Fruit fly (Drosophila melanogaster) whole organism, embryonic: ENCODE data around the gene pix.

Experiments used
- Bteb2 ChIP-seq: fragments of 200-800 bp; sonication (Bioruptor generic); optimal IDR thresholded peaks from 2 replicates; lab custom pipeline; 2016; ENCODE audit warnings: missing biosample characterization, missing genetic modification characterization
- CG1024 ChIP-seq: fragments of 200-800 bp; sonication (Bioruptor generic); IDR thresholded peaks from 2 replicates; pipeline ENCODE4 v1.3.6; 2022; ENCODE audit warnings: missing biosample characterization, missing genetic modification characterization
- CG10366 ChIP-seq: fragments of 200-800 bp; sonication (Bioruptor generic); IDR thresholded peaks from 2 replicates; pipeline ENCODE4 v1.3.6; 2022; ENCODE audit warnings: missing biosample characterization, missing genetic modification characterization
- CG11456 ChIP-seq: fragments of 200-800 bp; sonication (Bioruptor generic); IDR thresholded peaks from 3 replicates; pipeline ENCODE4 v1.3.6; 2022; ENCODE audit warnings: missing biosample characterization, missing genetic modification characterization
- CG11560 ChIP-seq: fragments of 200-800 bp; sonication (Bioruptor generic); IDR thresholded peaks from 3 replicates; pipeline ENCODE4 v1.3.6; 2022; ENCODE audit warnings: missing biosample characterization, missing genetic modification characterization
- CG12769 ChIP-seq: fragments of 200-800 bp; sonication (Bioruptor generic); optimal IDR thresholded peaks from 2 replicates; lab custom pipeline; 2019; ENCODE audit warnings: missing biosample characterization, mild to moderate bottlenecking, missing genetic modification characterization, moderate library complexity
- CG15011 ChIP-seq: fragments of 200-800 bp; sonication (Bioruptor generic); optimal IDR thresholded peaks from 3 replicates; lab custom pipeline; 2018; ENCODE audit warnings: missing biosample characterization, mild to moderate bottlenecking, missing genetic modification characterization
- CG1603 ChIP-seq: fragments of 200-800 bp; sonication (Bioruptor generic); optimal IDR thresholded peaks from 2 replicates; lab custom pipeline; 2019; ENCODE audit warnings: missing biosample characterization, mild to moderate bottlenecking, missing genetic modification characterization, moderate library complexity
- CG16863 ChIP-seq: fragments of 200-800 bp; sonication (Bioruptor generic); optimal IDR thresholded peaks from 3 replicates; lab custom pipeline; 2016; ENCODE audit warnings: missing biosample characterization, missing genetic modification characterization
- CG17359 ChIP-seq: fragments of 200-800 bp; sonication (Bioruptor generic); optimal IDR thresholded peaks from 3 replicates; lab custom pipeline; 2018; ENCODE audit warnings: missing biosample characterization, mild to moderate bottlenecking, missing genetic modification characterization, moderate library complexity
- CG31388 ChIP-seq: fragments of 200-800 bp; sonication (Bioruptor generic); optimal IDR thresholded peaks from 2 replicates; lab custom pipeline; 2016; ENCODE audit warnings: missing biosample characterization, missing genetic modification characterization
- CG34422 ChIP-seq: fragments of 200-800 bp; sonication (Bioruptor generic); IDR thresholded peaks from 3 replicates; pipeline ENCODE4 v1.3.6; 2022; ENCODE audit warnings: missing biosample characterization, missing genetic modification characterization
- CG5245 ChIP-seq: fragments of 200-800 bp; sonication (Bioruptor generic); optimal IDR thresholded peaks from 3 replicates; lab custom pipeline; 2016; ENCODE audit warnings: missing biosample characterization, missing genetic modification characterization
- CG6765 ChIP-seq: fragments of 200-800 bp; sonication (Bioruptor generic); optimal IDR thresholded peaks from 3 replicates; lab custom pipeline; 2017; ENCODE audit warnings: missing biosample characterization, mild to moderate bottlenecking, missing genetic modification characterization
- CG8089 ChIP-seq: fragments of 200-800 bp; sonication (Bioruptor generic); optimal IDR thresholded peaks from 3 replicates; lab custom pipeline; 2016; ENCODE audit warnings: missing biosample characterization, missing genetic modification characterization
- CG9437 ChIP-seq: fragments of 200-800 bp; sonication (Bioruptor generic); optimal IDR thresholded peaks from 2 replicates; lab custom pipeline; 2018; ENCODE audit warnings: missing biosample characterization, mild to moderate bottlenecking, missing genetic modification characterization
- CG9609 ChIP-seq: fragments of 200-800 bp; sonication (Bioruptor generic); optimal IDR thresholded peaks from 3 replicates; lab custom pipeline; 2016; ENCODE audit warnings: missing biosample characterization, missing genetic modification characterization
- CG9797 ChIP-seq: fragments of 200-800 bp; sonication (Bioruptor generic); optimal IDR thresholded peaks from 3 replicates; lab custom pipeline; 2018; ENCODE audit warnings: missing biosample characterization, mild to moderate bottlenecking, missing genetic modification characterization
- D ChIP-seq, 2 experiments: fragments of 200-800 bp in 1 of 2; fragments of >200 bp in 1 of 2; sonication (Bioruptor generic) in 1 of 2; optimal IDR thresholded peaks; 2 replicates in 1 of 2; 3 replicates in 1 of 2; lab custom pipeline; 2017; ENCODE audit warnings: mild to moderate bottlenecking in 1 of 2, missing biosample characterization in 1 of 2, missing genetic modification characterization in 1 of 2, missing genetic modification reagents in 1 of 2
- Deaf1 ChIP-seq: fragments of 200-800 bp; optimal IDR thresholded peaks from 3 replicates; lab custom pipeline; 2019; ENCODE audit warnings: missing biosample characterization, mild to moderate bottlenecking, missing genetic modification characterization, moderate library complexity
- Dek ChIP-seq: fragments of 200-800 bp; sonication (Bioruptor generic); optimal IDR thresholded peaks from 3 replicates; lab custom pipeline; 2019; ENCODE audit warnings: missing biosample characterization, mild to moderate bottlenecking, missing genetic modification characterization, moderate library complexity
- Elba2 ChIP-seq: fragments of 200-800 bp; sonication (Bioruptor generic); optimal IDR thresholded peaks from 3 replicates; lab custom pipeline; 2016; ENCODE audit warnings: missing biosample characterization, missing genetic modification characterization
- Fer1 ChIP-seq: fragments of 200-800 bp; sonication (Bioruptor generic); optimal IDR thresholded peaks from 2 replicates; lab custom pipeline; 2017; ENCODE audit warnings: missing biosample characterization, mild to moderate bottlenecking, missing genetic modification characterization
- HHEX ChIP-seq: fragments of 200-800 bp; sonication (Bioruptor generic); optimal IDR thresholded peaks from 3 replicates; lab custom pipeline; 2017; ENCODE audit warnings: missing biosample characterization, mild to moderate bottlenecking, missing genetic modification characterization, missing genetic modification reagents
- Hand ChIP-seq: fragments of 200-800 bp; sonication (Bioruptor generic); optimal IDR thresholded peaks from 2 replicates; lab custom pipeline; 2017; ENCODE audit warnings: mild to moderate bottlenecking, missing biosample characterization, missing genetic modification reagents, missing genetic modification characterization
- Lhr ChIP-seq: fragments of 200-800 bp; sonication (Bioruptor generic); optimal IDR thresholded peaks from 3 replicates; lab custom pipeline; 2017; ENCODE audit warnings: mild to moderate bottlenecking, missing biosample characterization, missing genetic modification reagents, missing genetic modification characterization
- Oaz ChIP-seq: fragments of 200-800 bp; sonication (Bioruptor generic); IDR thresholded peaks from 2 replicates; pipeline ENCODE4 v1.3.6; 2022; ENCODE audit warnings: missing biosample characterization, missing genetic modification characterization
- br ChIP-seq: fragments of >200 bp; optimal IDR thresholded peaks from 2 replicates; lab custom pipeline; 2017
- chif ChIP-seq, 2 experiments: fragments of 200-800 bp; sonication (Bioruptor generic); optimal IDR thresholded peaks; 3 replicates each; lab custom pipeline; 2016; ENCODE audit warnings: missing biosample characterization in 2 of 2, missing genetic modification characterization in 2 of 2
- crc ChIP-seq: fragments of 200-800 bp; sonication (Bioruptor generic); optimal IDR thresholded peaks from 2 replicates; lab custom pipeline; 2016; ENCODE audit warnings: missing biosample characterization, missing genetic modification characterization
- dati ChIP-seq: fragments of 200-800 bp; sonication (Bioruptor generic); IDR thresholded peaks from 2 replicates; pipeline ENCODE4 v1.3.6; 2022; ENCODE audit warnings: missing biosample characterization, missing genetic modification characterization
- dpn ChIP-seq, 2 experiments: fragments of 200-800 bp; sonication (Bioruptor generic); optimal IDR thresholded peaks; 3 replicates each; lab custom pipeline; 2016; ENCODE audit warnings: missing biosample characterization in 2 of 2, missing genetic modification characterization in 2 of 2
- fd102C ChIP-seq: fragments of 200-800 bp; sonication (Bioruptor generic); optimal IDR thresholded peaks from 2 replicates; lab custom pipeline; 2018; ENCODE audit warnings: missing biosample characterization, mild to moderate bottlenecking, missing genetic modification characterization, moderate library complexity
- hbn ChIP-seq: fragments of 200-800 bp; sonication (Bioruptor generic); IDR thresholded peaks from 2 replicates; pipeline ENCODE4 v1.3.6; 2022; ENCODE audit warnings: missing biosample characterization, missing genetic modification characterization; ENCODE audit not compliant: partially characterized antibody
- hth ChIP-seq: fragments of >200 bp; optimal IDR thresholded peaks from 2 replicates; lab custom pipeline; 2017; ENCODE audit warnings: inconsistent platforms
- inv ChIP-seq: fragments of 200-800 bp; sonication (Bioruptor generic); IDR thresholded peaks from 2 replicates; pipeline ENCODE4 v1.3.6; 2022; ENCODE audit warnings: missing biosample characterization, missing genetic modification characterization; ENCODE audit not compliant: partially characterized antibody
- maf-S ChIP-seq: fragments of 200-800 bp; sonication (Bioruptor generic); optimal IDR thresholded peaks from 2 replicates; lab custom pipeline; 2016; ENCODE audit warnings: missing biosample characterization, missing genetic modification characterization
- pfk ChIP-seq: fragments of 200-800 bp; sonication (Bioruptor generic); optimal IDR thresholded peaks from 2 replicates; lab custom pipeline; 2018; ENCODE audit warnings: missing biosample characterization, mild to moderate bottlenecking, missing genetic modification characterization, moderate library complexity
- pnt ChIP-seq: fragments of 200-800 bp; sonication (Bioruptor generic); optimal IDR thresholded peaks from 3 replicates; lab custom pipeline; 2016; ENCODE audit warnings: missing biosample characterization, missing genetic modification characterization
- prd ChIP-seq, 3 experiments: fragments of >200 bp in 2 of 3; fragments of 200-800 bp in 1 of 3; sonication (Bioruptor generic) in 1 of 3; optimal IDR thresholded peaks in 2 of 3; IDR thresholded peaks in 1 of 3; 2 replicates in 2 of 3; 3 replicates in 1 of 3; pipeline versions ENCODE4 v1.3.6 to Lab custom; 2017 to 2022; ENCODE audit warnings: missing biosample characterization in 1 of 3, missing genetic modification characterization in 1 of 3
- pum ChIP-seq: fragments of 200-800 bp; sonication (Bioruptor generic); optimal IDR thresholded peaks from 2 replicates; lab custom pipeline; 2016; ENCODE audit warnings: missing biosample characterization, missing genetic modification characterization
- rib ChIP-seq: fragments of 200-800 bp; sonication (Bioruptor generic); IDR thresholded peaks from 2 replicates; pipeline ENCODE4 v1.3.6; 2022; ENCODE audit warnings: missing biosample characterization, missing genetic modification characterization
- shn ChIP-seq: fragments of 200-800 bp; sonication (Bioruptor generic); optimal IDR thresholded peaks from 3 replicates; lab custom pipeline; 2016; ENCODE audit warnings: missing biosample characterization, missing genetic modification characterization
- sima ChIP-seq: fragments of 200-800 bp; sonication (Bioruptor generic); optimal IDR thresholded peaks from 2 replicates; lab custom pipeline; 2016; ENCODE audit warnings: missing biosample characterization, missing genetic modification characterization
- slp2 ChIP-seq: fragments of 200-800 bp; sonication (Bioruptor generic); optimal IDR thresholded peaks from 2 replicates; lab custom pipeline; 2016; ENCODE audit warnings: missing biosample characterization, missing genetic modification characterization
- sqz ChIP-seq: fragments of 200-800 bp; sonication (Bioruptor generic); optimal IDR thresholded peaks from 3 replicates; lab custom pipeline; 2018; ENCODE audit warnings: missing biosample characterization, mild to moderate bottlenecking, missing genetic modification characterization
- tgo ChIP-seq: fragments of 200-800 bp; sonication (Bioruptor generic); IDR thresholded peaks from 3 replicates; pipeline ENCODE4 v1.3.6; 2022; ENCODE audit warnings: missing biosample characterization, missing genetic modification characterization
- toy ChIP-seq: fragments of 200-800 bp; sonication (Bioruptor generic); IDR thresholded peaks from 2 replicates; pipeline ENCODE4 v1.3.6; 2022; ENCODE audit warnings: missing biosample characterization, missing genetic modification characterization
- vvl ChIP-seq: fragments of 200-800 bp; sonication (Bioruptor generic); IDR thresholded peaks from 2 replicates; pipeline ENCODE4 v1.3.6; 2022; ENCODE audit warnings: missing biosample characterization, missing genetic modification characterization
- wdn ChIP-seq: fragments of 200-800 bp; sonication (Bioruptor generic); IDR thresholded peaks from 2 replicates; pipeline ENCODE4 v1.3.6; 2022; ENCODE audit warnings: missing biosample characterization, missing genetic modification characterization

Gene pix

dm6 chr3L:8997686-8998239 lies 23.2 kb upstream of the pix start, which contains the start of the genes smg and CG5087 (continued):
- TF ChIP-seq inv (peak; percentile 46; the same call in 1 of the 2 replicates), Dek (tag; lab: Kevin White, UChicago) (peak; percentile 59), hbn (peak; percentile 54), CG12769 (tag; lab: Kevin White, UChicago) (peak; percentile 76), toy (no peak), sqz (GFP tag; lab: Kevin White, UChicago) (no peak), pum (GFP tag; lab: Kevin White, UChicago) (peak; percentile 2), shn (GFP tag; lab: Kevin White, UChicago) (peak; percentile 25), CG9609 (GFP tag; lab: Kevin White, UChicago) (peak; percentile 13), CG8089 (GFP tag; lab: Kevin White, UChicago) (peak; percentile 49), slp2 (GFP tag; lab: Kevin White, UChicago) (no peak), CG31388 (GFP tag; lab: Kevin White, UChicago) (no peak), CG11560 (tag; lab: Robert Waterston, UW) (peak; percentile 100), tgo (GFP tag; lab: Robert Waterston, UW) (no peak), CG15011 (GFP tag; lab: Kevin White, UChicago) (no peak), br (lab: Kevin White, UChicago) (no peak), Hand (GFP tag; lab: Kevin White, UChicago) (no peak), CG34422 (GFP tag; lab: Robert Waterston, UW) (peak; percentile 59), CG10366 (GFP tag; lab: Robert Waterston, UW) (no peak), dati (GFP tag; lab: Robert Waterston, UW) (no peak), Fer1 (GFP tag; lab: Kevin White, UChicago) (peak; percentile 16), CG1603 (peak; percentile 94), CG6765 (GFP tag; lab: Kevin White, UChicago) (no peak), crc (GFP tag; lab: Kevin White, UChicago) (no peak), Lhr (GFP tag; lab: Kevin White, UChicago) (peak; percentile 97), CG1024 (GFP tag; lab: Robert Waterston, UW) (no peak), CG9437 (GFP tag; lab: Kevin White, UChicago) (no peak), Oaz (GFP tag; lab: Robert Waterston, UW) (no peak), CG11456 (GFP tag; lab: Robert Waterston, UW) (peak; percentile 50; the same call in 1 of the 3 replicates), vvl (GFP tag; lab: Robert Waterston, UW) (peak; percentile 85), chif (GFP tag; optimal IDR thresholded peaks at IDR 0.05; lab: Kevin White, UChicago) (peak; percentile 2 to 57), pfk (GFP tag; lab: Kevin White, UChicago) (no peak), sima (GFP tag; lab: Kevin White, UChicago) (no peak), dpn (GFP tag; optimal IDR thresholded peaks at IDR 0.05; lab: Kevin White, UChicago) (peak; percentile 49 to 73), prd (optimal IDR thresholded peaks at IDR 0.05; lab: Kevin White, UChicago) (no peak), prd (GFP tag; IDR thresholded peaks at IDR 0.05; lab: Robert Waterston, UW) (peak; percentile 43; the same call in 2 of the 3 replicates), CG16863 (GFP tag; lab: Kevin White, UChicago) (peak; percentile 40), HHEX (GFP tag; lab: Kevin White, UChicago) (no peak), D (optimal IDR thresholded peaks at IDR 0.05; lab: Kevin White, UChicago) (no peak), D (GFP tag; optimal IDR thresholded peaks at IDR 0.05; lab: Kevin White, UChicago) (no peak), hth (lab: Kevin White, UChicago) (no peak), Deaf1 (tag; lab: Kevin White, UChicago) (peak; percentile 10), CG17359 (tag; lab: Kevin White, UChicago) (no peak), CG5245 (GFP tag; lab: Kevin White, UChicago) (no peak), CG9797 (peak; percentile 97), rib (GFP tag; lab: Robert Waterston, UW) (no peak), pnt (GFP tag; lab: Kevin White, UChicago) (no peak), wdn (GFP tag; lab: Robert Waterston, UW) (peak; percentile 31; the same call in 1 of the 2 replicates), maf-S (GFP tag; lab: Kevin White, UChicago) (peak; percentile 62), Bteb2 (GFP tag; lab: Kevin White, UChicago) (peak; percentile 16), fd102C (GFP tag; lab: Kevin White, UChicago) (no peak), Elba2 (GFP tag; lab: Kevin White, UChicago) (peak; percentile 100)
